Fruit fly (Drosophila melanogaster) whole organism, prepupa: Measurements from ENCODE around the gene strat.

Source experiments
- CG15336 ChIP-seq: fragments of 200-800 bp; sonication (Bioruptor generic); IDR thresholded peaks from 2 replicates; pipeline ENCODE4 v1.3.6; 2022; ENCODE audit warnings: missing biosample characterization, missing genetic modification characterization
- CG34406 ChIP-seq: fragments of 200-800 bp; sonication (Bioruptor generic); optimal IDR thresholded peaks from 3 replicates; lab custom pipeline; 2016; ENCODE audit warnings: missing biosample characterization, missing genetic modification characterization
- Ets96B ChIP-seq: fragments of 200-800 bp; optimal IDR thresholded peaks from 2 replicates; lab custom pipeline; 2019; ENCODE audit warnings: missing biosample characterization, mild to moderate bottlenecking, missing genetic modification characterization, moderate library complexity
- Hr39 ChIP-seq: fragments of 200-800 bp; sonication (Bioruptor generic); optimal IDR thresholded peaks from 2 replicates; lab custom pipeline; 2016; ENCODE audit warnings: missing biosample characterization, missing genetic modification characterization
- Sox102F ChIP-seq: fragments of 200-800 bp; sonication (Bioruptor generic); optimal IDR thresholded peaks from 2 replicates; lab custom pipeline; 2016; ENCODE audit warnings: missing biosample characterization, mild to moderate bottlenecking, missing genetic modification characterization

- TF ChIP-seq CG34406 (no peak), Ets96B (tag; lab: Kevin White, UChicago) (no peak), Sox102F (no peak), CG15336 (GFP tag; lab: Robert Waterston, UW) (no peak), Hr39 (GFP tag; lab: Kevin White, UChicago) (no peak)
Observed at dm6 chr2L:8327272-8327555, 7.1 kb downstream of the strat start, which contains the start of gene CG14275.
